Fruit fly (Drosophila melanogaster) whole organism, embryonic: ENCODE measurements around the gene IntS4.
A peak's percentile ranks its signal among the peaks of the same experiment; 100 is the strongest.

Experiments
- B-H2 ChIP-seq: fragments of 200-800 bp; sonication (Bioruptor generic); optimal IDR thresholded peaks from 2 replicates; lab custom pipeline; 2018; ENCODE audit warnings: missing biosample characterization, mild to moderate bottlenecking, missing genetic modification characterization
- CG10274 ChIP-seq: fragments of 200-800 bp; sonication (Bioruptor generic); optimal IDR thresholded peaks from 3 replicates; lab custom pipeline; 2017; ENCODE audit warnings: missing biosample characterization, mild to moderate bottlenecking, missing genetic modification characterization
- CG10321 ChIP-seq: fragments of 200-800 bp; sonication (Bioruptor generic); IDR thresholded peaks from 2 replicates; pipeline ENCODE4 v1.3.6; 2022; ENCODE audit warnings: missing biosample characterization, missing genetic modification characterization
- CG10654 ChIP-seq: fragments of 200-800 bp; sonication (Bioruptor generic); optimal IDR thresholded peaks from 2 replicates; lab custom pipeline; 2016; ENCODE audit warnings: missing biosample characterization, missing genetic modification characterization
- CG11398 ChIP-seq: fragments of 200-800 bp; sonication (Bioruptor generic); optimal IDR thresholded peaks from 2 replicates; lab custom pipeline; 2016; ENCODE audit warnings: missing biosample characterization, missing genetic modification characterization
- CG12299 ChIP-seq: fragments of 200-800 bp; sonication (Bioruptor generic); optimal IDR thresholded peaks from 2 replicates; lab custom pipeline; 2018; ENCODE audit warnings: missing biosample characterization, mild to moderate bottlenecking, missing genetic modification characterization
- CG14710 ChIP-seq: fragments of 200-800 bp; sonication (Bioruptor generic); optimal IDR thresholded peaks from 3 replicates; lab custom pipeline; 2019; ENCODE audit warnings: missing biosample characterization, mild to moderate bottlenecking, missing genetic modification characterization, moderate library complexity
- CG16815 ChIP-seq: fragments of 200-800 bp; sonication (Bioruptor generic); optimal IDR thresholded peaks from 3 replicates; lab custom pipeline; 2017; ENCODE audit warnings: missing biosample characterization, mild to moderate bottlenecking, missing genetic modification characterization
- CG2116 ChIP-seq: fragments of 200-800 bp; sonication (Bioruptor generic); optimal IDR thresholded peaks from 3 replicates; lab custom pipeline; 2018; ENCODE audit warnings: missing biosample characterization, mild to moderate bottlenecking, missing genetic modification characterization
- CG2129 ChIP-seq: fragments of 200-800 bp; sonication (Bioruptor generic); IDR thresholded peaks from 2 replicates; pipeline ENCODE4 v1.3.6; 2022; ENCODE audit warnings: missing biosample characterization, missing genetic modification characterization; ENCODE audit not compliant: partially characterized antibody
- CG2889 ChIP-seq: fragments of 200-800 bp; sonication (Bioruptor generic); IDR thresholded peaks from 3 replicates; pipeline ENCODE4 v1.3.6; 2022; ENCODE audit warnings: missing biosample characterization, missing genetic modification characterization
- CG30020 ChIP-seq: fragments of 200-800 bp; optimal IDR thresholded peaks from 2 replicates; lab custom pipeline; 2019; ENCODE audit warnings: missing biosample characterization, mild to moderate bottlenecking, missing genetic modification characterization, moderate library complexity
- CG3281 ChIP-seq: fragments of 200-800 bp; sonication (Bioruptor generic); optimal IDR thresholded peaks from 3 replicates; lab custom pipeline; 2017; ENCODE audit warnings: missing biosample characterization, mild to moderate bottlenecking, missing genetic modification characterization
- CG5953 ChIP-seq: fragments of 200-800 bp; sonication (Bioruptor generic); IDR thresholded peaks from 2 replicates; pipeline ENCODE4 v1.3.6; 2022; ENCODE audit warnings: missing biosample characterization, missing genetic modification characterization
- CG6272 ChIP-seq: fragments of 200-800 bp; sonication (Bioruptor generic); IDR thresholded peaks from 2 replicates; pipeline ENCODE4 v1.3.6; 2022; ENCODE audit warnings: missing biosample characterization, missing genetic modification characterization
- CG7556 ChIP-seq: fragments of 200-800 bp; sonication (Bioruptor generic); optimal IDR thresholded peaks from 2 replicates; lab custom pipeline; 2017; ENCODE audit warnings: missing biosample characterization, mild to moderate bottlenecking, missing genetic modification characterization
- CG8478 ChIP-seq: fragments of >200 bp; optimal IDR thresholded peaks from 2 replicates; lab custom pipeline; 2018
- CoRest ChIP-seq: fragments of 200-800 bp; sonication (Bioruptor generic); optimal IDR thresholded peaks from 3 replicates; lab custom pipeline; 2018; ENCODE audit warnings: missing biosample characterization, mild to moderate bottlenecking, missing genetic modification characterization, moderate library complexity
- D19B ChIP-seq: fragments of 200-800 bp; sonication (Bioruptor generic); optimal IDR thresholded peaks from 2 replicates; lab custom pipeline; 2017; ENCODE audit warnings: missing biosample characterization, mild to moderate bottlenecking, missing genetic modification characterization
- Dbx ChIP-seq: fragments of 200-800 bp; sonication (Bioruptor generic); IDR thresholded peaks from 3 replicates; pipeline ENCODE4 v1.3.6; 2022; ENCODE audit warnings: missing biosample characterization, missing genetic modification characterization
- Dfd ChIP-seq, 2 experiments: fragments of >200 bp; optimal IDR thresholded peaks; 2 replicates each; lab custom pipeline; 2017; ENCODE audit warnings: missing biosample characterization in 2 of 2, missing genetic modification characterization in 2 of 2
- Fer3 ChIP-seq: fragments of 200-800 bp; sonication (Bioruptor generic); optimal IDR thresholded peaks from 2 replicates; lab custom pipeline; 2018; ENCODE audit warnings: missing biosample characterization, mild to moderate bottlenecking, missing genetic modification characterization, moderate library complexity
- Neu2 ChIP-seq: fragments of 200-800 bp; sonication (Bioruptor generic); optimal IDR thresholded peaks from 3 replicates; lab custom pipeline; 2016; ENCODE audit warnings: missing biosample characterization, missing genetic modification characterization, borderline replicate concordance
- Nf-YA ChIP-seq: fragments of 200-800 bp; sonication (Bioruptor generic); IDR thresholded peaks from 2 replicates; pipeline ENCODE4 v1.3.6; 2022; ENCODE audit warnings: missing biosample characterization, missing genetic modification characterization
- Ptx1 ChIP-seq: fragments of 200-800 bp; sonication (Bioruptor generic); IDR thresholded peaks from 2 replicates; pipeline ENCODE4 v1.3.6; 2022; ENCODE audit warnings: missing biosample characterization, missing genetic modification characterization
- Ravus ChIP-seq: fragments of 200-800 bp; sonication (Bioruptor generic); IDR thresholded peaks from 2 replicates; pipeline ENCODE4 v1.3.6; 2022; ENCODE audit warnings: missing biosample characterization, missing genetic modification characterization
- Rfx ChIP-seq: fragments of 200-800 bp; sonication (Bioruptor generic); IDR thresholded peaks from 2 replicates; pipeline ENCODE4 v1.3.6; 2022; ENCODE audit warnings: missing biosample characterization, missing genetic modification characterization
- Taf1 ChIP-seq: fragments of 200-800 bp; sonication (Bioruptor generic); IDR thresholded peaks from 2 replicates; pipeline ENCODE4 v1.3.6; 2022; ENCODE audit warnings: missing biosample characterization, missing genetic modification characterization
- Tbp ChIP-seq: fragments of >200 bp; optimal IDR thresholded peaks from 2 replicates; lab custom pipeline; 2018; ENCODE audit warnings: missing biosample characterization, missing genetic modification characterization
- YL-1 ChIP-seq: fragments of 200-800 bp; sonication (Bioruptor generic); optimal IDR thresholded peaks from 3 replicates; lab custom pipeline; 2017; ENCODE audit warnings: missing biosample characterization, mild to moderate bottlenecking, missing genetic modification characterization
- al ChIP-seq: fragments of 200-800 bp; sonication (Bioruptor generic); IDR thresholded peaks from 2 replicates; pipeline ENCODE4 v1.3.6; 2022; ENCODE audit warnings: missing biosample characterization, missing genetic modification characterization
- amos ChIP-seq: fragments of 200-800 bp; sonication (Bioruptor generic); IDR thresholded peaks from 2 replicates; pipeline ENCODE4 v1.3.6; 2022; ENCODE audit warnings: missing biosample characterization, missing genetic modification characterization; ENCODE audit not compliant: partially characterized antibody
- ash1 ChIP-seq: fragments of 200-800 bp; sonication (Bioruptor generic); optimal IDR thresholded peaks from 2 replicates; lab custom pipeline; 2018; ENCODE audit warnings: missing biosample characterization, mild to moderate bottlenecking, missing genetic modification characterization
- chn ChIP-seq: fragments of 200-800 bp; sonication (Bioruptor generic); optimal IDR thresholded peaks from 2 replicates; lab custom pipeline; 2016; ENCODE audit warnings: missing biosample characterization, missing genetic modification characterization
- ewg ChIP-seq: fragments of 200-800 bp; sonication (Bioruptor generic); optimal IDR thresholded peaks from 3 replicates; lab custom pipeline; 2017; ENCODE audit warnings: mild to moderate bottlenecking, missing biosample characterization, missing genetic modification reagents, missing genetic modification characterization
- hth ChIP-seq: fragments of >200 bp; optimal IDR thresholded peaks from 2 replicates; lab custom pipeline; 2017; ENCODE audit warnings: inconsistent platforms
- jumu ChIP-seq: fragments of 200-800 bp; sonication (Bioruptor generic); optimal IDR thresholded peaks from 3 replicates; lab custom pipeline; 2016; ENCODE audit warnings: missing biosample characterization, missing genetic modification characterization
- knrl ChIP-seq: fragments of 200-800 bp; sonication (Bioruptor generic); IDR thresholded peaks from 3 replicates; pipeline ENCODE4 v1.3.6; 2022; ENCODE audit warnings: missing biosample characterization, missing genetic modification characterization; ENCODE audit not compliant: partially characterized antibody
- maf-S ChIP-seq: fragments of 200-800 bp; sonication (Bioruptor generic); optimal IDR thresholded peaks from 2 replicates; lab custom pipeline; 2016; ENCODE audit warnings: missing biosample characterization, missing genetic modification characterization
- ro ChIP-seq: fragments of 200-800 bp; sonication (Bioruptor generic); IDR thresholded peaks from 2 replicates; pipeline ENCODE4 v1.3.6; 2022; ENCODE audit warnings: missing biosample characterization, missing genetic modification characterization
- sc ChIP-seq, 3 experiments: fragments of >200 bp in 2 of 3; fragments of 200-800 bp in 1 of 3; sonication (Bioruptor generic) in 1 of 3; optimal IDR thresholded peaks; 2 replicates in 2 of 3; 3 replicates in 1 of 3; lab custom pipeline; 2017; ENCODE audit warnings: mild to moderate bottlenecking in 1 of 3, missing biosample characterization in 1 of 3, missing genetic modification characterization in 1 of 3, missing genetic modification reagents in 1 of 3
- sens-2 ChIP-seq: fragments of 200-800 bp; sonication (Bioruptor generic); IDR thresholded peaks from 2 replicates; pipeline ENCODE4 v1.3.6; 2022; ENCODE audit warnings: missing biosample characterization, missing genetic modification characterization
- shn ChIP-seq: fragments of 200-800 bp; sonication (Bioruptor generic); optimal IDR thresholded peaks from 3 replicates; lab custom pipeline; 2016; ENCODE audit warnings: missing biosample characterization, missing genetic modification characterization
- sima ChIP-seq: fragments of 200-800 bp; sonication (Bioruptor generic); optimal IDR thresholded peaks from 2 replicates; lab custom pipeline; 2016; ENCODE audit warnings: missing biosample characterization, missing genetic modification characterization
- stwl ChIP-seq: fragments of 200-800 bp; sonication (Bioruptor generic); optimal IDR thresholded peaks from 3 replicates; lab custom pipeline; 2018; ENCODE audit warnings: missing biosample characterization, mild to moderate bottlenecking, missing genetic modification characterization, moderate library complexity
- tll ChIP-seq, 2 experiments: fragments of 200-800 bp in 1 of 2; fragments of >200 bp in 1 of 2; sonication (Bioruptor generic) in 1 of 2; optimal IDR thresholded peaks; 2 replicates each; lab custom pipeline; 2017 to 2019; ENCODE audit warnings: missing biosample characterization in 2 of 2, missing genetic modification characterization in 2 of 2, mild to moderate bottlenecking in 1 of 2, moderate library complexity in 1 of 2
- tup ChIP-seq: fragments of 200-800 bp; sonication (Bioruptor generic); optimal IDR thresholded peaks from 2 replicates; lab custom pipeline; 2016; ENCODE audit warnings: missing biosample characterization, mild to moderate bottlenecking, missing genetic modification characterization, moderate library complexity
- zfh1 ChIP-seq: fragments of 200-800 bp; sonication (Bioruptor generic); IDR thresholded peaks from 3 replicates; pipeline ENCODE4 v1.3.6; 2022; ENCODE audit warnings: missing biosample characterization, missing genetic modification characterization

IntS4 gene

dm6 chrX:8561404-8562397 lies 3.1 kb upstream of the IntS4 start (continued):
- TF ChIP-seq maf-S (GFP tag; lab: Kevin White, UChicago) (no peak), Nf-YA (GFP tag; lab: Robert Waterston, UW) (no peak), CG10274 (GFP tag; lab: Kevin White, UChicago) (no peak), tup (GFP tag; lab: Kevin White, UChicago) (no peak), CG5953 (no peak), amos (peak; percentile 54; the same call in 1 of the 2 replicates), sima (no peak), stwl (tag; lab: Kevin White, UChicago) (peak; percentile 72), shn (GFP tag; lab: Kevin White, UChicago) (peak; percentile 25), CG8478 (peak; percentile 44), D19B (GFP tag; lab: Kevin White, UChicago) (no peak), CG10654 (GFP tag; lab: Kevin White, UChicago) (no peak), knrl (no peak; the same call in 2 of the 3 replicates), Fer3 (tag; lab: Kevin White, UChicago) (peak; percentile 9), CG3281 (GFP tag; lab: Kevin White, UChicago) (no peak), ash1 (GFP tag; lab: Kevin White, UChicago) (no peak), Tbp (GFP tag; lab: Kevin White, UChicago) (no peak), Ravus (no peak), CG6272 (GFP tag; lab: Robert Waterston, UW) (no peak), ewg (GFP tag; lab: Kevin White, UChicago) (no peak), CG7556 (GFP tag; lab: Kevin White, UChicago) (no peak), CG16815 (no peak), Taf1 (GFP tag; lab: Robert Waterston, UW) (no peak), Ptx1 (GFP tag; lab: Robert Waterston, UW) (0 out of 2 replicates have a peak, but pooled peaks have one; percentile 23), Rfx (GFP tag; lab: Robert Waterston, UW) (0 out of 2 replicates have a peak, but pooled peaks have one; percentile 17), CG2129 (no peak), sc (optimal IDR thresholded peaks at IDR 0.05; lab: Kevin White, UChicago) (no peak), sc (GFP tag; optimal IDR thresholded peaks at IDR 0.05; lab: Kevin White, UChicago) (no peak), CG10321 (GFP tag; lab: Robert Waterston, UW) (no peak), Neu2 (no peak), CG12299 (tag; lab: Kevin White, UChicago) (no peak), CoRest (tag; lab: Kevin White, UChicago) (no peak), CG11398 (no peak), jumu (peak; percentile 48), al (GFP tag; lab: Robert Waterston, UW) (no peak), Dbx (0 out of 3 replicates have a peak, but pooled peaks have one; percentile 14), YL-1 (peak; percentile 47), CG2889 (GFP tag; lab: Robert Waterston, UW) (no peak), CG14710 (tag; lab: Kevin White, UChicago) (peak; percentile 26), CG2116 (peak; percentile 56), tll (GFP tag; optimal IDR thresholded peaks at IDR 0.05; lab: Kevin White, UChicago) (no peak), hth (lab: Kevin White, UChicago) (no peak), Dfd (GFP tag; optimal IDR thresholded peaks at IDR 0.05; lab: Kevin White, UChicago) (no peak), sens-2 (no peak), ro (no peak), chn (peak; percentile 17), zfh1 (GFP tag; lab: Robert Waterston, UW) (peak; percentile 63; the same call in 2 of the 3 replicates), B-H2 (GFP tag; lab: Kevin White, UChicago) (peak; percentile 76), CG30020 (tag; lab: Kevin White, UChicago) (no peak)
